Fruit fly (Drosophila melanogaster) whole organism, larva: ENCODE results near the gene p.
A peak's percentile ranks its signal among the peaks of the same experiment; 100 is the strongest.

Source experiments
- noc ChIP-seq: fragments of 200-800 bp; sonication (Bioruptor generic); optimal IDR thresholded peaks from 3 replicates; lab custom pipeline; 2019; ENCODE audit warnings: missing biosample characterization, mild to moderate bottlenecking, missing genetic modification characterization, moderate library complexity

Gene p

dm6 chr3R:8694110-8694826 lies 23.8 kb upstream of the p start:
- no peak for TF ChIP-seq noc (tag; lab: Kevin White, UChicago)

- no peak for TF ChIP-seq noc (tag; lab: Kevin White, UChicago)
Observed at dm6 chr3R:8686446-8686845, 16.0 kb upstream of the p start.

- TF ChIP-seq noc (tag; lab: Kevin White, UChicago): no peak
Observed at dm6 chr3R:8684328-8685177, 14.1 kb upstream of the p start, which contains the start of gene CG44227. Gene CG44227 (minus strand): TSS chr3R:8685176.

DNA sequence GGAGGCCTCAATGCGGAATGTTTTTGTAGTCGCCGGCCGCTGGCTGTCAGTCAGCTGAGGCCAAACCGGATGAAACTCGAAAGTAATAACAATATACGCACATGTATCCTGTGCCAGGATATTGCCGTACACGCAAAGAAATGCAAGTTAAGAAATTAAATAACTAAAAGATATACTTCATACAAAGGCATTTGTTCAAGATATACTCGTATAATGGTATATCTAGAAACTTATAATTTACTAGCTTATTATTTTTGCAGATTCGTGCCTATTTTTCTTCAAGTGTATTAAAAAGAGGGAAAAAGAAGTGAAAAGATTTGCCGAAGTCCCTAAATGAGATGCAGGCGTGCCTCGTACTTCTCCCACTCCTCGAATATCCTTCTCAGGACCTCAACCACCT lies 12.8 kb upstream of the p start:
- no peak for TF ChIP-seq noc (tag; lab: Kevin White, UChicago)

- no peak for TF ChIP-seq noc (tag; lab: Kevin White, UChicago)
Observed at dm6 chr3R:8680611-8681010, 10.1 kb upstream of the p start.

DNA sequence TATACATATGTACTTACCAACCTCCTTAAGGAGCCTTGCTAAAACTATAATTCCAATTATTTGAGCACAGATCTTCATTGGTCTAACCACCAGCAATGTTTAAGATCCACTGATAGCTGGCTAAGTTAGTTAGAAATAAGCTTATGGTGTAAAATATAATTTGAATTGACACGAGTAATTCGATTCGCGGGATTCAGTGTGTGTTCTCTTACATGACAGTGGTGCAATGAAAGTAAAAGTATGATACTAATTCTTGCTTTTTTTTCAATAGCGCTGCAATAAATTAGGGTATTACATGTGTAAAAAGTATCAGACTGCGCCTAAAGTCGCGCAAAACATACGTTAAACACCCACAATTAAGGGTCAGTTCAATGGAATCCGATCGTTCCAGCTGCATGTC lies 9.4 kb upstream of the p start, which contains the start of gene CG33325:
Gene CG33325, minus strand, starts transcription at position 101 of the 400 bp plus-strand sequence.
- no peak for TF ChIP-seq noc (tag; lab: Kevin White, UChicago)

- peak; percentile 84 for TF ChIP-seq noc (tag; lab: Kevin White, UChicago)
Observed at dm6 chr3R:8676560-8677000, 6.1 kb upstream of the p start, which contains the start of the genes Unc50, CG11755 and CG8043. Gene Unc50 (minus strand): TSS chr3R:8676613. Gene CG11755 (plus strand): TSS chr3R:8676915. Gene CG8043 (plus strand): TSS chr3R:8676915.

dm6 chr3R:8673803-8674234 lies 3.3 kb upstream of the p start, which contains the start of gene mRpL19:
Gene mRpL19 (plus strand): TSS chr3R:8674109.
- peak; percentile 55 for TF ChIP-seq noc (tag; lab: Kevin White, UChicago)

dm6 chr3R:8669900-8670528 lies 470 bp downstream of the p start:
- TF ChIP-seq noc (tag; lab: Kevin White, UChicago): no peak

DNA sequence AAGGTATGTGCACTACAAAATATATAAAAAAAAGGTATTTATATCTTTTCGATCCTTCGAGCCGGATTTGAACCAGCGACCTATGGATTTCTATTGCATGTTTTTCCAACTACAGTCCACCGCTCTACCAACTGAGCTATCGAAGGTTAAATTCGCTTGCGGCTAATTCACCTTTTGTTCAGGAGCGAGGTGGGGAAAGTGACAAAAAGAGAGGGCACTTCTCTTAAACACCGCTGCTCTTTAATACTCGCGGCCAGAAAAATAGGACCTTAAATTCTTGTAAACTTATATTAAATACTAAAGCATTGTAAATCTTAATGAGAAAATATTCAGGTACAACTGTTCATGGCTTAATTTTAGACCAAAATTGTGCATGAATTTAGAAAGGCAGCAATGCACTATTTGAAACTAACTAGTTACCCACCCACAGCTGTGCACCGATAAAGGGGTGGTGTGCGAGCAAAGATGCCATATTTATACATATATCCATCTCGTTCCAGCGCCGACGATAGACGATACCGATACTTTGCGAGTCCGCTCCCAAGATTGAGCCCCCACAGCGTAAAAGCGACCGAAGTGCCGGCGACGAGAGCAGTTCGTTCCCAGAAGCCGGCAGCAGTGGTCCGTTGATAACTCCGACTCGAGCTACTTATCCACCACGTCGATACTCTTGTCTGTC lies 1.3 kb downstream of the p start:
- TF ChIP-seq noc (tag; lab: Kevin White, UChicago): peak; percentile 98

DNA sequence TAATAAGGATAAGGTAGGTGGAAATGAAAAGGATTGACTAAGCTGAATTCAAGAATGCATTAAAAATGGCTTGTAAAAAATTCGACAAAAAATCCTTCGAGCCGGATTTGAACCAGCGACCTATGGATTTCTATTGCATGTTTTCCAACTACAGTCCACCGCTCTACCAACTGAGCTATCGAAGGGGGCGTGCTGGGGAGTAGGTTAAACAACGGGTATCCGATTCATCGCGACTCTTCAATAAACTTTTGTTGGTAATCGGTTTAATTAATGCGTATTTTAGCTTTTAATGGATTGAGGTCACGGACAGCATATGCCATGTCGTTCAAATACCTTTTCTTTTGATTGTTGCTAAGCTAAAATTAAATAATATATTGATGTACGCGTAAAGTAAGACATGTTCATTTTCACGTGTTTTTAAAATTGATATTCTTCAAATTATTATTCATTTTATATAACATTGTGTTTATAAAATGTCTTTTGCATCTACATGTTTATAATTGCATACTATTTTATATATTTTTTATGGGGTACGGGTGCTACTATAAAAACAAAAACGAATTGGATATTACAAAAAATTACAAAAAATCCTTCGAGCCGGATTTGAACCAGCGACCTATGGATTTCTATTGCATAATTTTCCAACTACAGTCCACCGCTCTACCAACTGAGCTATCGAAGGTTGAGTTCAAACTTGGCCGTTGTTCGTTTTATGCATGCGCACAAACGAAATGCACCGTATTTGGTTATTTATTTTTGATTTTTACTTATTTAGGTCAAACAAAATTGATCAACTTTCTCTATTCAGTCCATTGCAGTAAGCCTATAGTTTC lies 2.2 kb downstream of the p start:
- peak; percentile 15 for TF ChIP-seq noc (tag; lab: Kevin White, UChicago)

dm6 chr3R:8667568-8667967 lies 2.9 kb downstream of the p start, which contains the start of gene CG8036:
Gene CG8036 (plus strand): TSS chr3R:8667868.
- TF ChIP-seq noc (tag; lab: Kevin White, UChicago): no peak

DNA sequence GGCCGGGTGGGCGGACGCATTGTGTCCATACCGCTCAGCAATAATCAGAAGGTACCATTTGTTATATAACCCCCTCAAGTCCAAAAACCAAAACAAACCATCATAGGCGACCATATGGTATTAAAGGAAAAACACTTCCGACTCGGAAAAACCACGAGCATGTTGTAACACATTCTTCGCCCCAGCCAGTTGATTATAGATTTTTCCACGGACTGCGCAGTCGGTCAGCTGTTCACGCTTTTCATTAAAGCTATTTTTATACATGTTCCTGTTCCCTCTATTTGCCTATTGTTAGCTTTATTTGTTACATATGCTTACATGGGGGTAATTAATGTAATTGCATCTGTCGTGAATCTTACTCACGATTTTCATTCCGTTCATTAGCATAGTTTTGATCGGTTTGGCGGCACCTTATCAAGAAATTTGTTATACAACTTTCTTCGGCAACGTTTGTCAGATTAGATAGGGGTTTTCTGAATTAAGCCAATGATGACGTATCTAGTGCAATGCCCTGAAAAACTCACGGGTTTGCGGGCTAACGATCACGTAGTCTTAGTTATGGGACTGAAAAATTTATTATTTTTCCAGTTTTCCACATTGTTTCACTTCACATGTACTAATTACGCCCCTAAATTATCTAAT lies 5.7 kb downstream of the p start:
- no peak for TF ChIP-seq noc (tag; lab: Kevin White, UChicago)
